Fruit fly (Drosophila melanogaster) whole organism, embryonic: ENCODE measurements around the gene CG34238.
A peak's percentile ranks its signal among the peaks of the same experiment; 100 is the strongest.

Source experiments
- BEAF-32 ChIP-seq: fragments of 200-800 bp; sonication (Bioruptor generic); optimal IDR thresholded peaks from 3 replicates; lab custom pipeline; 2017; ENCODE audit warnings: missing biosample characterization, missing genetic modification characterization, mild to moderate bottlenecking, moderate library complexity, missing genetic modification reagents
- CG10274 ChIP-seq: fragments of 200-800 bp; sonication (Bioruptor generic); optimal IDR thresholded peaks from 3 replicates; lab custom pipeline; 2017; ENCODE audit warnings: missing biosample characterization, mild to moderate bottlenecking, missing genetic modification characterization
- CG10543 ChIP-seq: fragments of 200-800 bp; sonication (Bioruptor generic); optimal IDR thresholded peaks from 3 replicates; lab custom pipeline; 2017; ENCODE audit warnings: missing biosample characterization, mild to moderate bottlenecking, missing genetic modification characterization, moderate library complexity
- CG11398 ChIP-seq: fragments of 200-800 bp; sonication (Bioruptor generic); optimal IDR thresholded peaks from 2 replicates; lab custom pipeline; 2016; ENCODE audit warnings: missing biosample characterization, missing genetic modification characterization
- CG12744 ChIP-seq: fragments of 200-800 bp; sonication (Bioruptor generic); optimal IDR thresholded peaks from 2 replicates; lab custom pipeline; 2016; ENCODE audit warnings: missing biosample characterization, missing genetic modification characterization
- CG13624 ChIP-seq: fragments of 200-800 bp; sonication (Bioruptor generic); optimal IDR thresholded peaks from 2 replicates; lab custom pipeline; 2016; ENCODE audit warnings: missing biosample characterization, missing genetic modification characterization
- CG14014 ChIP-seq: fragments of 200-800 bp; sonication (Bioruptor generic); IDR thresholded peaks from 2 replicates; pipeline ENCODE4 v1.3.6; 2022; ENCODE audit warnings: missing biosample characterization, missing genetic modification characterization
- CG14050 ChIP-seq: fragments of 200-800 bp; sonication (Bioruptor generic); IDR thresholded peaks from 3 replicates; pipeline ENCODE4 v1.3.6; 2022; ENCODE audit warnings: missing biosample characterization, missing genetic modification characterization
- CG17359 ChIP-seq: fragments of 200-800 bp; sonication (Bioruptor generic); optimal IDR thresholded peaks from 3 replicates; lab custom pipeline; 2018; ENCODE audit warnings: missing biosample characterization, mild to moderate bottlenecking, missing genetic modification characterization, moderate library complexity
- CG17385 ChIP-seq: fragments of 200-800 bp; sonication (Bioruptor generic); optimal IDR thresholded peaks from 3 replicates; lab custom pipeline; 2018; ENCODE audit warnings: missing biosample characterization, mild to moderate bottlenecking, missing genetic modification characterization
- CG1792 ChIP-seq: fragments of 200-800 bp; sonication (Bioruptor generic); optimal IDR thresholded peaks from 2 replicates; lab custom pipeline; 2016; ENCODE audit warnings: missing biosample characterization, missing genetic modification characterization
- CG32532 ChIP-seq: fragments of 200-800 bp; sonication (Bioruptor generic); IDR thresholded peaks from 2 replicates; pipeline ENCODE4 v1.3.6; 2022; ENCODE audit warnings: missing biosample characterization, missing genetic modification characterization
- CG33213 ChIP-seq: fragments of 200-800 bp; sonication (Bioruptor generic); optimal IDR thresholded peaks from 3 replicates; lab custom pipeline; 2016; ENCODE audit warnings: missing biosample characterization, missing genetic modification characterization
- CG6813 ChIP-seq: fragments of 200-800 bp; sonication (Bioruptor generic); optimal IDR thresholded peaks from 2 replicates; lab custom pipeline; 2017; ENCODE audit warnings: missing biosample characterization, missing genetic modification characterization, mild to moderate bottlenecking, moderate library complexity, missing genetic modification reagents
- CG8478 ChIP-seq: fragments of >200 bp; optimal IDR thresholded peaks from 2 replicates; lab custom pipeline; 2018
- CoRest ChIP-seq: fragments of 200-800 bp; sonication (Bioruptor generic); optimal IDR thresholded peaks from 3 replicates; lab custom pipeline; 2018; ENCODE audit warnings: missing biosample characterization, mild to moderate bottlenecking, missing genetic modification characterization, moderate library complexity
- Dp ChIP-seq: fragments of 200-800 bp; sonication (Bioruptor generic); optimal IDR thresholded peaks from 2 replicates; lab custom pipeline; 2018; ENCODE audit warnings: missing biosample characterization, mild to moderate bottlenecking, missing genetic modification characterization, moderate library complexity
- GATAe ChIP-seq: fragments of 200-800 bp; sonication (Bioruptor generic); conservative IDR thresholded peaks from 2 replicates; pipeline ENCODE4 v1.3.6; 2022; ENCODE audit warnings: missing biosample characterization, missing genetic modification characterization
- Hey ChIP-seq: fragments of 200-800 bp; sonication (Bioruptor generic); optimal IDR thresholded peaks from 3 replicates; lab custom pipeline; 2018; ENCODE audit warnings: missing biosample characterization, mild to moderate bottlenecking, missing genetic modification characterization
- Lim3 ChIP-seq: fragments of 200-800 bp; sonication (Bioruptor generic); IDR thresholded peaks from 2 replicates; pipeline ENCODE4 v1.3.6; 2022; ENCODE audit warnings: missing biosample characterization, missing genetic modification characterization
- Mrtf ChIP-seq: fragments of 200-800 bp; sonication (Bioruptor generic); IDR thresholded peaks from 3 replicates; pipeline ENCODE4 v1.3.6; 2022; ENCODE audit warnings: missing biosample characterization, missing genetic modification characterization
- NK7.1 ChIP-seq: fragments of 200-800 bp; sonication (Bioruptor generic); optimal IDR thresholded peaks from 3 replicates; lab custom pipeline; 2016; ENCODE audit warnings: missing biosample characterization, missing genetic modification characterization
- Oaz ChIP-seq: fragments of 200-800 bp; sonication (Bioruptor generic); IDR thresholded peaks from 2 replicates; pipeline ENCODE4 v1.3.6; 2022; ENCODE audit warnings: missing biosample characterization, missing genetic modification characterization
- PHDP ChIP-seq: fragments of 200-800 bp; sonication (Bioruptor generic); optimal IDR thresholded peaks from 3 replicates; lab custom pipeline; 2018; ENCODE audit warnings: missing biosample characterization, mild to moderate bottlenecking, missing genetic modification characterization, moderate library complexity
- Ravus ChIP-seq: fragments of 200-800 bp; sonication (Bioruptor generic); IDR thresholded peaks from 2 replicates; pipeline ENCODE4 v1.3.6; 2022; ENCODE audit warnings: missing biosample characterization, missing genetic modification characterization
- ase ChIP-seq: fragments of 200-800 bp; sonication (Bioruptor generic); IDR thresholded peaks from 3 replicates; pipeline ENCODE4 v1.3.6; 2022; ENCODE audit warnings: missing biosample characterization, missing genetic modification characterization
- bowl ChIP-seq: fragments of 200-800 bp; sonication (Bioruptor generic); IDR thresholded peaks from 2 replicates; pipeline ENCODE4 v1.3.6; 2022; ENCODE audit warnings: missing biosample characterization, missing genetic modification characterization
- croc ChIP-seq: fragments of 200-800 bp; sonication (Bioruptor generic); conservative IDR thresholded peaks from 3 replicates; pipeline ENCODE4 v1.3.6; 2022; ENCODE audit warnings: missing biosample characterization, missing genetic modification characterization
- crol ChIP-seq: fragments of 200-800 bp; sonication (Bioruptor generic); IDR thresholded peaks from 2 replicates; pipeline ENCODE4 v1.3.6; 2022; ENCODE audit warnings: missing biosample characterization, missing genetic modification characterization
- dati ChIP-seq: fragments of 200-800 bp; sonication (Bioruptor generic); IDR thresholded peaks from 2 replicates; pipeline ENCODE4 v1.3.6; 2022; ENCODE audit warnings: missing biosample characterization, missing genetic modification characterization
- dimm ChIP-seq: fragments of 200-800 bp; sonication (Bioruptor generic); IDR thresholded peaks from 2 replicates; pipeline ENCODE4 v1.3.6; 2022; ENCODE audit warnings: missing biosample characterization, missing genetic modification characterization
- ewg ChIP-seq: fragments of 200-800 bp; sonication (Bioruptor generic); optimal IDR thresholded peaks from 3 replicates; lab custom pipeline; 2017; ENCODE audit warnings: mild to moderate bottlenecking, missing biosample characterization, missing genetic modification reagents, missing genetic modification characterization
- fru ChIP-seq: fragments of >200 bp; optimal IDR thresholded peaks from 2 replicates; lab custom pipeline; 2017
- gfzf ChIP-seq: fragments of 200-800 bp; sonication (Bioruptor generic); optimal IDR thresholded peaks from 2 replicates; lab custom pipeline; 2016; ENCODE audit warnings: missing biosample characterization, mild to moderate bottlenecking, missing genetic modification characterization, moderate library complexity
- hkb ChIP-seq, 2 experiments: fragments of 200-800 bp in 1 of 2; fragments of >200 bp in 1 of 2; sonication (Bioruptor generic) in 1 of 2; IDR thresholded peaks in 1 of 2; optimal IDR thresholded peaks in 1 of 2; 2 replicates each; pipeline versions ENCODE4 v1.3.6 to Lab custom; 2017 to 2022; ENCODE audit warnings: missing biosample characterization in 1 of 2, missing genetic modification characterization in 1 of 2
- kay ChIP-seq: fragments of 200-800 bp; sonication (Bioruptor generic); optimal IDR thresholded peaks from 2 replicates; lab custom pipeline; 2016; ENCODE audit warnings: missing biosample characterization, missing genetic modification characterization
- lab ChIP-seq: fragments of 200-800 bp; sonication (Bioruptor generic); optimal IDR thresholded peaks from 3 replicates; lab custom pipeline; 2017; ENCODE audit warnings: missing biosample characterization, missing genetic modification characterization, mild to moderate bottlenecking, moderate library complexity, missing genetic modification reagents
- lbe ChIP-seq: fragments of 200-800 bp; sonication (Bioruptor generic); optimal IDR thresholded peaks from 2 replicates; lab custom pipeline; 2016; ENCODE audit warnings: missing biosample characterization, mild to moderate bottlenecking, missing genetic modification characterization
- lola ChIP-seq, 3 experiments: fragments of >200 bp in 2 of 3; fragments of 200-800 bp in 1 of 3; sonication (Bioruptor generic) in 1 of 3; optimal IDR thresholded peaks; 2 replicates each; lab custom pipeline; 2017 to 2019; ENCODE audit warnings: missing biosample characterization in 3 of 3, missing genetic modification characterization in 3 of 3, mild to moderate bottlenecking in 1 of 3, moderate library complexity in 1 of 3
- onecut ChIP-seq: fragments of 200-800 bp; sonication (Bioruptor generic); IDR thresholded peaks from 2 replicates; pipeline ENCODE4 v1.3.6; 2022; ENCODE audit warnings: missing biosample characterization, missing genetic modification characterization
- org-1 ChIP-seq: fragments of 200-800 bp; sonication (Bioruptor generic); optimal IDR thresholded peaks from 2 replicates; lab custom pipeline; 2017; ENCODE audit warnings: missing biosample characterization, missing genetic modification characterization
- slp2 ChIP-seq: fragments of 200-800 bp; sonication (Bioruptor generic); optimal IDR thresholded peaks from 2 replicates; lab custom pipeline; 2016; ENCODE audit warnings: missing biosample characterization, missing genetic modification characterization
- sna ChIP-seq: fragments of 200-800 bp; sonication (Bioruptor generic); IDR thresholded peaks from 2 replicates; pipeline ENCODE4 v1.3.6; 2022; ENCODE audit warnings: missing biosample characterization, missing genetic modification characterization; ENCODE audit not compliant: partially characterized antibody
- tll ChIP-seq, 2 experiments: fragments of 200-800 bp in 1 of 2; fragments of >200 bp in 1 of 2; sonication (Bioruptor generic) in 1 of 2; optimal IDR thresholded peaks; 2 replicates each; lab custom pipeline; 2017 to 2019; ENCODE audit warnings: missing biosample characterization in 2 of 2, missing genetic modification characterization in 2 of 2, mild to moderate bottlenecking in 1 of 2, moderate library complexity in 1 of 2
- tna ChIP-seq: fragments of 200-800 bp; sonication (Bioruptor generic); IDR thresholded peaks from 2 replicates; pipeline ENCODE4 v1.3.6; 2022; ENCODE audit warnings: missing biosample characterization, missing genetic modification characterization; ENCODE audit not compliant: partially characterized antibody
- usp ChIP-seq: fragments of >200 bp; optimal IDR thresholded peaks from 2 replicates; lab custom pipeline; 2017; ENCODE audit warnings: missing biosample characterization, missing genetic modification characterization
- wek ChIP-seq: fragments of 200-800 bp; sonication (Bioruptor generic); optimal IDR thresholded peaks from 3 replicates; lab custom pipeline; 2018; ENCODE audit warnings: missing biosample characterization, mild to moderate bottlenecking, missing genetic modification characterization, moderate library complexity
- z ChIP-seq: fragments of 200-800 bp; sonication (Bioruptor generic); IDR thresholded peaks from 3 replicates; pipeline ENCODE4 v1.3.6; 2022; ENCODE audit warnings: missing biosample characterization, missing genetic modification characterization

Gene CG34238

DNA sequence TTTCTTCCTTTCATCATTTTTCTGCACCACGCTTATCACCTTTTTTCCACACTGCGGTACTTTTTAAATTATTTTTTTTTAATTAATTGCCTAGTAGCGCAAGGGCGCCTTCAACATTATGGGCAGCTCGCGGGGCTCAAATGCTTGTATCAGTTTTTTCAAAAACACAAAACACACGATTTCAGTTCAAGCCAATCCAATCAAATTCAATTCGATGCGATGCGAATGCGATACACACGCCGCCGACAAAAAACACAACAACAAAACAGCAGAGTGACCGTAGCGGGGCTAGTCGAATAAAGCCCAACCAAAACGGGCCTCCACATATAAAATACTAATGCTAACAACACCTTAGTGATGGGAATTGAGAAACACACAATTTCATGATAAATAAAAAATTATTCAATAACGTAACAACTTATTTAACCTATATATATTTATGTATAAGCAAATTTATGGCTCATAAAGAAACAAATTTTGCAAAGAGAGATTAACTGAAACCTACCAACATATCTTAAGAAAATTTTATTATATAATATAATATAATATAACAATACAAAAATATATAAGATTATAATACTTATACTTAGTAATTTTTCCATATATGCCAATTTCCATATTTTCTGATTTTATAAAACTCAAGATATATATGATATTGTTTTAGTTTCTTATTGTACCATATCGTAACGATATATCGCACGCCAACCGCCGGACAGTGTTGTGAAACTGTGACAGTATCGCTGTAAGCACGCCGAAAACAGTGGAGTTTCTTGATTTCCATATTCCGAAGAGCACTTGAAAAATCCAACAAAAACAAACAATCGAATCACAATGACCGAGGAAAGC lies 34.7 kb downstream of the CG34238 start, which contains the start of the genes CG32066 and CG8003 (continued):
- TF ChIP-seq z (GFP tag; lab: Robert Waterston, UW) (no peak), NK7.1 (GFP tag; lab: Kevin White, UChicago) (no peak), CG17359 (peak; percentile 4), lola (GFP tag; optimal IDR thresholded peaks at IDR 0.05; lab: Kevin White, UChicago) (peak in 1 of 3 experiments; percentile 58), fru (lab: Kevin White, UChicago) (no peak), CG6813 (GFP tag; lab: Kevin White, UChicago) (peak; percentile 9), bowl (GFP tag; lab: Robert Waterston, UW) (peak; percentile 47; the same call in 1 of the 2 replicates), CG32532 (GFP tag; lab: Robert Waterston, UW) (peak; percentile 51; the same call in 1 of the 2 replicates), CG14014 (peak; percentile 41; the same call in 1 of the 2 replicates), CoRest (tag; lab: Kevin White, UChicago) (peak; percentile 72), sna (GFP tag; lab: Robert Waterston, UW) (peak; percentile 85), ewg (GFP tag; lab: Kevin White, UChicago) (no peak), dati (GFP tag; lab: Robert Waterston, UW) (no peak), CG17385 (GFP tag; lab: Kevin White, UChicago) (peak; percentile 24), lbe (GFP tag; lab: Kevin White, UChicago) (peak; percentile 16), croc (GFP tag; lab: Robert Waterston, UW) (no peak), CG11398 (GFP tag; lab: Kevin White, UChicago) (no peak), Oaz (no peak), CG8478 (lab: Kevin White, UChicago) (no peak), Dp (GFP tag; lab: Kevin White, UChicago) (peak; percentile 6), gfzf (peak; percentile 72), slp2 (GFP tag; lab: Kevin White, UChicago) (peak; percentile 20), lab (peak; percentile 63), ase (peak; percentile 39; the same call in 1 of the 3 replicates), BEAF-32 (GFP tag; lab: Kevin White, UChicago) (peak; percentile 84), dimm (GFP tag; lab: Robert Waterston, UW) (0 out of 2 replicates have a peak, but pooled peaks have one; percentile 10), wek (GFP tag; lab: Kevin White, UChicago) (peak; percentile 1), Hey (tag; lab: Kevin White, UChicago) (no peak), CG13624 (GFP tag; lab: Kevin White, UChicago) (no peak), org-1 (GFP tag; lab: Kevin White, UChicago) (no peak), CG33213 (GFP tag; lab: Kevin White, UChicago) (no peak), Mrtf (GFP tag; lab: Robert Waterston, UW) (no peak), onecut (GFP tag; lab: Robert Waterston, UW) (0 out of 2 replicates have a peak, but pooled peaks have one; percentile 9), Ravus (no peak), GATAe (no peak), CG10274 (no peak), CG10543 (peak; percentile 64), crol (GFP tag; lab: Robert Waterston, UW) (no peak), CG12744 (GFP tag; lab: Kevin White, UChicago) (no peak), Lim3 (GFP tag; lab: Robert Waterston, UW) (no peak), kay (no peak), hkb (optimal IDR thresholded peaks at IDR 0.05; lab: Kevin White, UChicago) (no peak), hkb (GFP tag; IDR thresholded peaks at IDR 0.05; lab: Robert Waterston, UW) (0 out of 2 replicates have a peak, but pooled peaks have one; percentile 35), CG14050 (GFP tag; lab: Robert Waterston, UW) (0 out of 3 replicates have a peak, but pooled peaks have one; percentile 32), PHDP (tag; lab: Kevin White, UChicago) (peak; percentile 12), tll (GFP tag; optimal IDR thresholded peaks at IDR 0.05; lab: Kevin White, UChicago) (no peak), CG1792 (no peak), tna (peak; percentile 86), usp (GFP tag; lab: Kevin White, UChicago) (no peak)
